Worm (Caenorhabditis elegans): ENCODE measurements around the gene str-159.

ce11 chrIV:4861449-4861848 is 47.7 kb upstream of the str-159 start, which contains the start of the genes Y17G9A.4 and str-173:
- TF ChIP-seq pha-4 (GFP tag; IDR thresholded peaks at IDR 0.05) (no peak), pha-4 (tag; optimal IDR thresholded peaks at IDR 0.05) (no peak), lin-39 (tag; optimal IDR thresholded peaks at IDR 0.05) (no peak), dpl-1 (GFP tag; optimal IDR thresholded peaks at IDR 0.05) (no peak), zfp-2 (tag; optimal IDR thresholded peaks at IDR 0.05) (no peak), ztf-11 (tag; optimal IDR thresholded peaks at IDR 0.05) (no peak), jun-1 (tag; optimal IDR thresholded peaks at IDR 0.05) (no peak), dmd-9 (GFP tag; IDR thresholded peaks at IDR 0.05) (no peak), Y5F2A.4 (GFP tag; optimal IDR thresholded peaks at IDR 0.05) (no peak), snpc-4 (tag; optimal IDR thresholded peaks at IDR 0.05) (no peak)
